Comparison of ENCODE assay signal across 1 fruit fly cellular context in genomic region chr3R:14739088-14739487, dm6.
A peak's percentile ranks its signal among the peaks of the same experiment; 100 is the strongest.
TF ChIP-seq lines count a peak whose summit lies in the region.

No protein-coding gene starts in this region.

TF ChIP-seq in whole organism, embryonic, 481 proteins besides CTCF, POLR2A, EP300 and RAD21 (continued from another document):
- peak; percentile 41; the same call in 1 of the 2 replicates for TF ChIP-seq amos (GFP tag; IDR thresholded peaks at IDR 0.05; lab: Robert Waterston, UW; ENCODE audit: partially characterized antibody)
- TF ChIP-seq oc (tag; optimal IDR thresholded peaks at IDR 0.05; lab: Kevin White, UChicago) = peak; percentile 75
- 0 out of 2 replicates have a peak, but pooled peaks have one; percentile 46 for TF ChIP-seq ato (GFP tag; IDR thresholded peaks at IDR 0.05; lab: Robert Waterston, UW; ENCODE audit: partially characterized antibody)
- TF ChIP-seq luna (GFP tag; optimal IDR thresholded peaks at IDR 0.05; lab: Kevin White, UChicago) = no peak
- no peak for TF ChIP-seq Lim3 (GFP tag; IDR thresholded peaks at IDR 0.05; lab: Robert Waterston, UW)
- no peak for TF ChIP-seq CG8359 (GFP tag; optimal IDR thresholded peaks at IDR 0.05; lab: Kevin White, UChicago; ENCODE audit: borderline replicate concordance)
- no peak for TF ChIP-seq dati (GFP tag; IDR thresholded peaks at IDR 0.05; lab: Robert Waterston, UW)
- no peak for TF ChIP-seq Ravus (GFP tag; IDR thresholded peaks at IDR 0.05; lab: Robert Waterston, UW)
- TF ChIP-seq sug (tag; optimal IDR thresholded peaks at IDR 0.05; lab: Kevin White, UChicago) = peak; percentile 79
- no peak for TF ChIP-seq CG18262 (tag; optimal IDR thresholded peaks at IDR 0.05; lab: Kevin White, UChicago)
- TF ChIP-seq eyg (GFP tag; optimal IDR thresholded peaks at IDR 0.05; lab: Kevin White, UChicago) = no peak
- TF ChIP-seq gt (GFP tag; IDR thresholded peaks at IDR 0.05; lab: Robert Waterston, UW) = no peak
- TF ChIP-seq CG15514 (GFP tag; optimal IDR thresholded peaks at IDR 0.05; lab: Kevin White, UChicago) = peak; percentile 22
- TF ChIP-seq sd (tag; optimal IDR thresholded peaks at IDR 0.05; lab: Kevin White, UChicago) = peak; percentile 91
- no peak for TF ChIP-seq CG3995 (GFP tag; optimal IDR thresholded peaks at IDR 0.05; lab: Kevin White, UChicago)
- TF ChIP-seq CG1832 (GFP tag; optimal IDR thresholded peaks at IDR 0.05; lab: Kevin White, UChicago) = peak; percentile 97
- peak; percentile 96 for TF ChIP-seq cg (GFP tag; optimal IDR thresholded peaks at IDR 0.05; lab: Kevin White, UChicago)
- TF ChIP-seq CG4328 (GFP tag; optimal IDR thresholded peaks at IDR 0.05; lab: Kevin White, UChicago) = peak; percentile 41
- no peak for TF ChIP-seq CG12744 (GFP tag; optimal IDR thresholded peaks at IDR 0.05; lab: Kevin White, UChicago)
- TF ChIP-seq Xrp1 (GFP tag; IDR thresholded peaks at IDR 0.05; lab: Robert Waterston, UW) = no peak; the same call in 1 of the 2 replicates
- TF ChIP-seq CG16813 (GFP tag; IDR thresholded peaks at IDR 0.05; lab: Robert Waterston, UW; ENCODE audit: partially characterized antibody) = peak; percentile 23; the same call in 1 of the 3 replicates
- TF ChIP-seq pros (GFP tag; optimal IDR thresholded peaks at IDR 0.05; lab: Kevin White, UChicago) = peak; percentile 38
- TF ChIP-seq B-H2 (GFP tag; optimal IDR thresholded peaks at IDR 0.05; lab: Kevin White, UChicago) = peak; percentile 87
- no peak for TF ChIP-seq CG4820 (GFP tag; optimal IDR thresholded peaks at IDR 0.05; lab: Kevin White, UChicago)
- TF ChIP-seq Atf3 (GFP tag; optimal IDR thresholded peaks at IDR 0.05; lab: Kevin White, UChicago) = no peak
- no peak for TF ChIP-seq slp2 (GFP tag; optimal IDR thresholded peaks at IDR 0.05; lab: Kevin White, UChicago)
- TF ChIP-seq jumu (GFP tag; optimal IDR thresholded peaks at IDR 0.05; lab: Kevin White, UChicago) = no peak
- TF ChIP-seq CG17385 (GFP tag; optimal IDR thresholded peaks at IDR 0.05; lab: Kevin White, UChicago) = peak; percentile 10
- no peak for TF ChIP-seq Gsc (GFP tag; IDR thresholded peaks at IDR 0.05; lab: Robert Waterston, UW)
- no peak for TF ChIP-seq Fer2 (tag; optimal IDR thresholded peaks at IDR 0.05; lab: Kevin White, UChicago)
- TF ChIP-seq CG10654 (GFP tag; optimal IDR thresholded peaks at IDR 0.05; lab: Kevin White, UChicago) = no peak
- no peak for TF ChIP-seq Abd-B (GFP tag; optimal IDR thresholded peaks at IDR 0.05; lab: Kevin White, UChicago)
- TF ChIP-seq CG14441 (GFP tag; IDR thresholded peaks at IDR 0.05; lab: Robert Waterston, UW) = 0 out of 2 replicates have a peak, but pooled peaks have one; percentile 19
- TF ChIP-seq sob (GFP tag; IDR thresholded peaks at IDR 0.05; lab: Robert Waterston, UW) = peak; percentile 48
- peak; percentile 59 for TF ChIP-seq pfk (GFP tag; optimal IDR thresholded peaks at IDR 0.05; lab: Kevin White, UChicago)
- TF ChIP-seq ash1 (GFP tag; optimal IDR thresholded peaks at IDR 0.05; lab: Kevin White, UChicago) = peak; percentile 90
- TF ChIP-seq stwl (tag; optimal IDR thresholded peaks at IDR 0.05; lab: Kevin White, UChicago) = peak; percentile 34
- TF ChIP-seq CG10979 (tag; optimal IDR thresholded peaks at IDR 0.05; lab: Kevin White, UChicago) = no peak
- TF ChIP-seq CrebB (tag; optimal IDR thresholded peaks at IDR 0.05; lab: Kevin White, UChicago) = peak; percentile 49
- TF ChIP-seq C15 (GFP tag; IDR thresholded peaks at IDR 0.05; lab: Robert Waterston, UW) = no peak
- peak; percentile 20; the same call in 1 of the 2 replicates for TF ChIP-seq hbn (GFP tag; IDR thresholded peaks at IDR 0.05; lab: Robert Waterston, UW; ENCODE audit: partially characterized antibody)
- no peak for TF ChIP-seq CG30020 (tag; optimal IDR thresholded peaks at IDR 0.05; lab: Kevin White, UChicago)
- TF ChIP-seq unc-4 (GFP tag; IDR thresholded peaks at IDR 0.05; lab: Robert Waterston, UW; ENCODE audit: partially characterized antibody) = peak; percentile 28; the same call in 1 of the 2 replicates
- no peak for TF ChIP-seq ranshi (GFP tag; IDR thresholded peaks at IDR 0.05; lab: Robert Waterston, UW)
- TF ChIP-seq bbx (GFP tag; IDR thresholded peaks at IDR 0.05; lab: Robert Waterston, UW; ENCODE audit: partially characterized antibody) = no peak
- peak; percentile 6 for TF ChIP-seq dm (GFP tag; optimal IDR thresholded peaks at IDR 0.05; lab: Kevin White, UChicago)
- no peak for TF ChIP-seq stc (GFP tag; IDR thresholded peaks at IDR 0.05; lab: Robert Waterston, UW)
- TF ChIP-seq vfl (GFP tag; optimal IDR thresholded peaks at IDR 0.05; lab: Kevin White, UChicago) = no peak
- TF ChIP-seq CG6254 (GFP tag; optimal IDR thresholded peaks at IDR 0.05; lab: Kevin White, UChicago) = no peak
- peak; percentile 51 for TF ChIP-seq CG12659 (GFP tag; optimal IDR thresholded peaks at IDR 0.05; lab: Kevin White, UChicago)
- TF ChIP-seq lab (GFP tag; optimal IDR thresholded peaks at IDR 0.05; lab: Kevin White, UChicago) = peak; percentile 66
